Fruit fly (Drosophila melanogaster): ENCODE measurements around the gene Kebab.
A peak's percentile ranks its signal among the peaks of the same experiment; 100 is the strongest.

Kebab gene

DNA sequence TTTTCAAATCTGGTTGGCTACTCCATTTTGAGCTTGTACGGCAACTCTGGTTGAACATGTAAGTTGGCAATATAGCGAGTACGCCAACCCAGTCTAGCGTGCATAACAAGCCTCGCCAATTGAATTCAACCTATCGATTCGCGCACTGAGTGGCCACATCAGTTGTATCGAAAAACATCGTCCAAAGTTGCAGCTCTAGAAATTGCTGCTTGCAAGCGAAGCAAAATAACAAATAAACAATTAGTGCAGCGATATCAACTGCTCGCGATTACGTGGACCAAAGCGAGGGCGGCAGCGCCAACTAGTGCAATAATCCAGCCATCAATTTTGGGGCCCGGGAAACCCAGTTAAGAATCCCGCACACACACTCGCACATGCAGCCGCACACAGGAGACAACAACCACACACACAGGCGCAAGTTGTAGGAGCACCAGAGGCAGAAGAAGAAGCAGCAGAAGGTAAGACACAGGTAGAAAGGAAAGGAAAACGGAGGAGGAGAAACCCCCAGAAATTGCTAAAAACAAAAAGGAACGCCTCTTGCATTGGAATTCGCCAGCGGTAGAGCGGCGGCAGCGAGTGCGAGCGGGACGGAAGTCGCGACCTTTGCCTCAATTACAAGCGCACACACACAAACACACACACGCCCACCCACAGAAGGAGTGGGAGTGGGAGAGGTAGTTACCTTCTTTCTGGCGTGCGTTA is 7.6 kb upstream of the Kebab start (continued):
- peak; percentile 90 for TF ChIP-seq Doc3 (GFP tag; IDR thresholded peaks at IDR 0.05; ENCODE audit: partially characterized antibody)
- TF ChIP-seq ci (GFP tag; IDR thresholded peaks at IDR 0.05) = peak; percentile 29; the same call in 1 of the 3 replicates
- TF ChIP-seq dmrt99B (tag; optimal IDR thresholded peaks at IDR 0.05) = no peak
- no peak for TF ChIP-seq btn (GFP tag; optimal IDR thresholded peaks at IDR 0.05)
- no peak for TF ChIP-seq kah (GFP tag; optimal IDR thresholded peaks at IDR 0.05)
- peak; percentile 35 for TF ChIP-seq Nf-YB (GFP tag; optimal IDR thresholded peaks at IDR 0.05)
- TF ChIP-seq CG1792 (GFP tag; optimal IDR thresholded peaks at IDR 0.05) = peak; percentile 44
- TF ChIP-seq H2.0 (GFP tag; IDR thresholded peaks at IDR 0.05) = no peak
- peak; percentile 76 for TF ChIP-seq pita (GFP tag; optimal IDR thresholded peaks at IDR 0.05)
- TF ChIP-seq Bgb (GFP tag; IDR thresholded peaks at IDR 0.05; ENCODE audit: partially characterized antibody) = peak; percentile 96
- TF ChIP-seq Dfd (GFP tag; optimal IDR thresholded peaks at IDR 0.05) = no peak
- peak; percentile 40 for TF ChIP-seq CoRest (tag; optimal IDR thresholded peaks at IDR 0.05)
- 0 out of 2 replicates have a peak, but pooled peaks have one; percentile 21 for TF ChIP-seq lmd (GFP tag; IDR thresholded peaks at IDR 0.05)
- no peak for TF ChIP-seq gcm2 (GFP tag; optimal IDR thresholded peaks at IDR 0.05)
- TF ChIP-seq row (GFP tag; IDR thresholded peaks at IDR 0.05) = peak; percentile 35; the same call in 1 of the 3 replicates
- peak in 1 of 2 experiments; percentile 22 for TF ChIP-seq Hr51 (GFP tag; optimal IDR thresholded peaks at IDR 0.05)
- TF ChIP-seq Scr (GFP tag; IDR thresholded peaks at IDR 0.05; ENCODE audit: partially characterized antibody) = peak; percentile 90
- TF ChIP-seq CG1832 (GFP tag; optimal IDR thresholded peaks at IDR 0.05) = peak; percentile 61
- peak; percentile 22 for TF ChIP-seq ftz-f1 (GFP tag; optimal IDR thresholded peaks at IDR 0.05)
- peak; percentile 49 for TF ChIP-seq CG11504 (tag; optimal IDR thresholded peaks at IDR 0.05)
- peak; percentile 26 for TF ChIP-seq sug (tag; optimal IDR thresholded peaks at IDR 0.05)
- TF ChIP-seq CG3995 (GFP tag; optimal IDR thresholded peaks at IDR 0.05) = no peak
- peak; percentile 24 for TF ChIP-seq chn (GFP tag; optimal IDR thresholded peaks at IDR 0.05)
- no peak for TF ChIP-seq CG30020 (tag; optimal IDR thresholded peaks at IDR 0.05)
- TF ChIP-seq shn (GFP tag; optimal IDR thresholded peaks at IDR 0.05) = peak; percentile 10
- TF ChIP-seq dan (GFP tag; IDR thresholded peaks at IDR 0.05) = no peak
- no peak for TF ChIP-seq Hey (tag; optimal IDR thresholded peaks at IDR 0.05)
- TF ChIP-seq CG33557 (GFP tag; optimal IDR thresholded peaks at IDR 0.05) = no peak
- TF ChIP-seq insv (GFP tag; optimal IDR thresholded peaks at IDR 0.05) = peak in 1 of 2 experiments; percentile 48
- TF ChIP-seq gsb-n (tag; optimal IDR thresholded peaks at IDR 0.05) = peak; percentile 59
- TF ChIP-seq hbn (GFP tag; IDR thresholded peaks at IDR 0.05; ENCODE audit: partially characterized antibody) = peak; percentile 90
- TF ChIP-seq sob (GFP tag; IDR thresholded peaks at IDR 0.05) = 0 out of 2 replicates have a peak, but pooled peaks have one; percentile 27
- no peak for TF ChIP-seq CG7372 (GFP tag; IDR thresholded peaks at IDR 0.05)
- no peak for TF ChIP-seq Atf-2 (GFP tag; optimal IDR thresholded peaks at IDR 0.05)
- peak; percentile 29 for TF ChIP-seq her (GFP tag; optimal IDR thresholded peaks at IDR 0.05)
- TF ChIP-seq CG10267 (tag; optimal IDR thresholded peaks at IDR 0.05) = peak; percentile 59
- peak; percentile 53 for TF ChIP-seq zen (tag; optimal IDR thresholded peaks at IDR 0.05)
- no peak for TF ChIP-seq CG6175 (GFP tag; IDR thresholded peaks at IDR 0.05)
- peak; percentile 34 for TF ChIP-seq pho (GFP tag; optimal IDR thresholded peaks at IDR 0.05)
- TF ChIP-seq knrl (GFP tag; IDR thresholded peaks at IDR 0.05; ENCODE audit: partially characterized antibody) = peak; percentile 97
- TF ChIP-seq Bdp1 (GFP tag; optimal IDR thresholded peaks at IDR 0.05) = peak; percentile 55
- TF ChIP-seq YL-1 (GFP tag; optimal IDR thresholded peaks at IDR 0.05) = peak; percentile 59
- peak; percentile 19 for TF ChIP-seq slou (GFP tag; optimal IDR thresholded peaks at IDR 0.05)
- no peak for TF ChIP-seq Gsc (GFP tag; IDR thresholded peaks at IDR 0.05)
- peak; percentile 55 for TF ChIP-seq CG4360 (GFP tag; IDR thresholded peaks at IDR 0.05)
- peak; percentile 46 for TF ChIP-seq CG13894 (tag; optimal IDR thresholded peaks at IDR 0.05)
- no peak for TF ChIP-seq CG7839 (tag; optimal IDR thresholded peaks at IDR 0.05)
- peak in 1 of 2 experiments; percentile 58 for TF ChIP-seq crp (GFP tag; optimal IDR thresholded peaks at IDR 0.05)
- TF ChIP-seq CG9215 (GFP tag; IDR thresholded peaks at IDR 0.05) = no peak

All from whole organism, embryonic.